Fruit fly (Drosophila melanogaster): ENCODE data around the gene CG42688.

Gene CG42688

dm6 chr2L:19190195-19190594 lies 7.6 kb upstream of the CG42688 start, which contains the start of gene drl (continued):
- TF ChIP-seq fd64A (GFP tag; optimal IDR thresholded peaks at IDR 0.05) (peak; percentile 42), Nf-YC (tag; optimal IDR thresholded peaks at IDR 0.05) (peak; percentile 23), chif (GFP tag; optimal IDR thresholded peaks at IDR 0.05) (peak in 1 of 2 experiments; percentile 39), Sin3A (optimal IDR thresholded peaks at IDR 0.05) (no peak), HmgZ (tag; optimal IDR thresholded peaks at IDR 0.05) (peak; percentile 36), slou (GFP tag; optimal IDR thresholded peaks at IDR 0.05) (no peak), cato (GFP tag; optimal IDR thresholded peaks at IDR 0.05; ENCODE audit: borderline replicate concordance) (no peak), Dbx (GFP tag; IDR thresholded peaks at IDR 0.05) (0 out of 3 replicates have a peak, but pooled peaks have one; percentile 44), CG18262 (tag; optimal IDR thresholded peaks at IDR 0.05) (peak; percentile 39), CG17612 (GFP tag; IDR thresholded peaks at IDR 0.05) (no peak), YL-1 (GFP tag; optimal IDR thresholded peaks at IDR 0.05) (no peak), Med (GFP tag) (peak; percentile 94), CG18764 (GFP tag; optimal IDR thresholded peaks at IDR 0.05) (no peak), unc-4 (GFP tag; IDR thresholded peaks at IDR 0.05; ENCODE audit: partially characterized antibody) (no peak), trh (GFP tag; optimal IDR thresholded peaks at IDR 0.05) (no peak), fu2 (GFP tag; optimal IDR thresholded peaks at IDR 0.05) (no peak), Ets65A (GFP tag) (peak; percentile 69), Awh (GFP tag; IDR thresholded peaks at IDR 0.05) (peak; percentile 43; the same call in 1 of the 2 replicates), NC2β (GFP tag; optimal IDR thresholded peaks at IDR 0.05) (peak; percentile 51), Sox102F (GFP tag; optimal IDR thresholded peaks at IDR 0.05) (no peak), p53 (GFP tag; optimal IDR thresholded peaks at IDR 0.05) (no peak), NK7.1 (GFP tag; optimal IDR thresholded peaks at IDR 0.05) (peak; percentile 3), CG18011 (GFP tag; optimal IDR thresholded peaks at IDR 0.05) (no peak), GATAe (GFP tag; conservative IDR thresholded peaks at IDR 0.05) (no peak), Doc2 (GFP tag; IDR thresholded peaks at IDR 0.05) (no peak), sd (tag; optimal IDR thresholded peaks at IDR 0.05) (no peak), al (GFP tag; IDR thresholded peaks at IDR 0.05) (no peak), CG10565 (GFP tag; optimal IDR thresholded peaks at IDR 0.05) (no peak), pum (GFP tag; optimal IDR thresholded peaks at IDR 0.05) (no peak), dan (GFP tag; IDR thresholded peaks at IDR 0.05) (no peak), CG1233 (GFP tag; optimal IDR thresholded peaks at IDR 0.05) (peak; percentile 32), bbx (GFP tag; IDR thresholded peaks at IDR 0.05; ENCODE audit: partially characterized antibody) (peak; percentile 71), B-H2 (GFP tag; optimal IDR thresholded peaks at IDR 0.05) (no peak), CG15696 (tag; optimal IDR thresholded peaks at IDR 0.05) (no peak), prd (optimal IDR thresholded peaks at IDR 0.05) (no peak), prd (GFP tag; IDR thresholded peaks at IDR 0.05) (no peak), CG13123 (GFP tag; optimal IDR thresholded peaks at IDR 0.05) (no peak), zen2 (GFP tag; IDR thresholded peaks at IDR 0.05; ENCODE audit: partially characterized antibody) (peak; percentile 43; the same call in 1 of the 3 replicates), Kr (GFP tag; optimal IDR thresholded peaks at IDR 0.05) (peak; percentile 47), CG42726 (GFP tag; IDR thresholded peaks at IDR 0.05; ENCODE audit: partially characterized antibody) (peak; percentile 84), row (GFP tag; IDR thresholded peaks at IDR 0.05) (no peak), CG10654 (GFP tag; optimal IDR thresholded peaks at IDR 0.05) (no peak), CG12071 (GFP tag; optimal IDR thresholded peaks at IDR 0.05) (peak; percentile 72), CG1603 (tag; optimal IDR thresholded peaks at IDR 0.05) (peak; percentile 48), CG12942 (GFP tag; optimal IDR thresholded peaks at IDR 0.05) (no peak), Mad (GFP tag; optimal IDR thresholded peaks at IDR 0.05) (peak; percentile 24), CG8478 (optimal IDR thresholded peaks at IDR 0.05) (no peak), Rfx (GFP tag; IDR thresholded peaks at IDR 0.05) (peak; percentile 36; the same call in 1 of the 2 replicates), D19B (GFP tag; optimal IDR thresholded peaks at IDR 0.05) (no peak), jigr1 (GFP tag; IDR thresholded peaks at IDR 0.05) (no peak), CG2712 (tag; optimal IDR thresholded peaks at IDR 0.05) (peak; percentile 44), yki (optimal IDR thresholded peaks at IDR 0.05) (no peak), twi (tag; optimal IDR thresholded peaks at IDR 0.05) (peak; percentile 22)

Data from whole organism, embryonic.